Worm (Caenorhabditis elegans): ENCODE data around the gene fbxb-78.

DNA sequence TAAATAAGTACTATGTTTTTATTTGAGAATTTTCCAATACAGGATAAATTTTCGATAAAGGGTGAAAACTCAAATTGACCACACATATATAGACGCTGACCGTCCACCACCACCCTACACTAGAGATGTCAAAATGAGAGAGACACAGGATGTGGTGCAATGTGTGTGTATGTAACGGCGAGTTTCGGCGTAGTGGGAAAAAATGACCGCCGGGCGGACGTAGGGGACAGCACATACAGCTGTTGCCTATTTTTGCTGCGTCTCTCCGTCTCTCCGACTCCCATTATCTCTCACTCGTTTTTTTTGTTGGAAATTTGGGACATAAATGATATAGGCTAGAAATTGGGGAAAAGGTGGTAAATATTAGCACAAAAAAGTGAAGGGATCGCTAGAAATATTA, 43.8 kb downstream of the fbxb-78 start:
- TF ChIP-seq lsl-1 (GFP tag; optimal IDR thresholded peaks at IDR 0.05) = no peak
- TF ChIP-seq ama-1 (optimal IDR thresholded peaks at IDR 0.05) = no peak
- TF ChIP-seq ama-1 (GFP tag; optimal IDR thresholded peaks at IDR 0.05) = no peak
- no peak for TF ChIP-seq ztf-18 (tag; optimal IDR thresholded peaks at IDR 0.05)
- TF ChIP-seq bed-1 (GFP tag; IDR thresholded peaks at IDR 0.05) = no peak
- no peak for TF ChIP-seq him-1 (tag; optimal IDR thresholded peaks at IDR 0.05)
- TF ChIP-seq pha-4 (tag; optimal IDR thresholded peaks at IDR 0.05) = no peak
- TF ChIP-seq Y53G8AR.9 (GFP tag; conservative IDR thresholded peaks at IDR 0.05) = no peak
- TF ChIP-seq mxl-1 (tag; optimal IDR thresholded peaks at IDR 0.05) = no peak

Measured in whole organism, young adult.